Fruit fly (Drosophila melanogaster): ENCODE measurements around the gene sNPF.

Gene sNPF

dm6 chr2L:20093794-20094193 lies 66.1 kb downstream of the sNPF start, which contains the start of the genes Taf13 and nesd (continued):
- TF ChIP-seq HHEX (GFP tag; optimal IDR thresholded peaks at IDR 0.05): no peak
- TF ChIP-seq dimm (GFP tag; IDR thresholded peaks at IDR 0.05): no peak
- TF ChIP-seq CG17186 (GFP tag; optimal IDR thresholded peaks at IDR 0.05): peak; percentile 71
- no peak for TF ChIP-seq nau (GFP tag; optimal IDR thresholded peaks at IDR 0.05)
- TF ChIP-seq CG2202 (tag; optimal IDR thresholded peaks at IDR 0.05): no peak
- peak; percentile 82 for TF ChIP-seq CG13287 (GFP tag; IDR thresholded peaks at IDR 0.05; ENCODE audit: partially characterized antibody)
- TF ChIP-seq CG10979 (tag; optimal IDR thresholded peaks at IDR 0.05): peak; percentile 5
- no peak for TF ChIP-seq br (optimal IDR thresholded peaks at IDR 0.05)
- peak; percentile 1 for TF ChIP-seq Bdp1 (GFP tag; optimal IDR thresholded peaks at IDR 0.05)
- no peak for TF ChIP-seq gcm2 (GFP tag; optimal IDR thresholded peaks at IDR 0.05)
- TF ChIP-seq trh (GFP tag; optimal IDR thresholded peaks at IDR 0.05): no peak
- TF ChIP-seq CG7786 (GFP tag; optimal IDR thresholded peaks at IDR 0.05): no peak
- no peak for TF ChIP-seq Hr39 (optimal IDR thresholded peaks at IDR 0.05)
- no peak for TF ChIP-seq CG10462 (GFP tag; optimal IDR thresholded peaks at IDR 0.05)
- no peak for TF ChIP-seq CG14014 (GFP tag; IDR thresholded peaks at IDR 0.05)
- no peak for TF ChIP-seq CG7745 (tag; optimal IDR thresholded peaks at IDR 0.05)
- TF ChIP-seq CG5180 (GFP tag; optimal IDR thresholded peaks at IDR 0.05): no peak
- no peak for TF ChIP-seq HLHmδ (GFP tag; optimal IDR thresholded peaks at IDR 0.05)
- no peak for TF ChIP-seq Camta (GFP tag; optimal IDR thresholded peaks at IDR 0.05)
- peak; percentile 32 for TF ChIP-seq CG15269 (tag; optimal IDR thresholded peaks at IDR 0.05)
- TF ChIP-seq NC2β (GFP tag; optimal IDR thresholded peaks at IDR 0.05): no peak
- TF ChIP-seq ftz-f1 (GFP tag; optimal IDR thresholded peaks at IDR 0.05): no peak
- TF ChIP-seq sr (GFP tag; IDR thresholded peaks at IDR 0.05): no peak
- peak; percentile 30 for TF ChIP-seq tin (GFP tag; optimal IDR thresholded peaks at IDR 0.05)
- TF ChIP-seq CG2199 (GFP tag; IDR thresholded peaks at IDR 0.05): no peak
- peak; percentile 79 for TF ChIP-seq nmo (GFP tag; optimal IDR thresholded peaks at IDR 0.05)
- no peak for TF ChIP-seq odd (GFP tag; optimal IDR thresholded peaks at IDR 0.05)
- TF ChIP-seq grn (GFP tag; optimal IDR thresholded peaks at IDR 0.05): no peak
- TF ChIP-seq Ets65A (GFP tag): no peak
- no peak for TF ChIP-seq tup (GFP tag; optimal IDR thresholded peaks at IDR 0.05)
- TF ChIP-seq hkb (optimal IDR thresholded peaks at IDR 0.05): peak; percentile 82
- TF ChIP-seq hkb (GFP tag; IDR thresholded peaks at IDR 0.05): no peak
- TF ChIP-seq peb (GFP tag; IDR thresholded peaks at IDR 0.05): no peak
- no peak for TF ChIP-seq CG8478 (optimal IDR thresholded peaks at IDR 0.05)
- no peak for TF ChIP-seq eve (GFP tag; optimal IDR thresholded peaks at IDR 0.05)
- no peak for TF ChIP-seq CG11093 (GFP tag; IDR thresholded peaks at IDR 0.05)
- TF ChIP-seq ato (GFP tag; IDR thresholded peaks at IDR 0.05; ENCODE audit: partially characterized antibody): 0 out of 2 replicates have a peak, but pooled peaks have one; percentile 20
- TF ChIP-seq mam (GFP tag; optimal IDR thresholded peaks at IDR 0.05): peak; percentile 40
- no peak for TF ChIP-seq CG8089 (GFP tag; optimal IDR thresholded peaks at IDR 0.05)
- peak; percentile 65 for TF ChIP-seq CG15514 (GFP tag; optimal IDR thresholded peaks at IDR 0.05)
- no peak for TF ChIP-seq yki (optimal IDR thresholded peaks at IDR 0.05)
- peak; percentile 77 for TF ChIP-seq CG17361 (GFP tag; IDR thresholded peaks at IDR 0.05)
- peak; percentile 32 for TF ChIP-seq Oli (tag; optimal IDR thresholded peaks at IDR 0.05)
- TF ChIP-seq Dp (GFP tag; optimal IDR thresholded peaks at IDR 0.05): peak; percentile 85
- no peak for TF ChIP-seq repo (GFP tag; optimal IDR thresholded peaks at IDR 0.05)
- peak; percentile 55; the same call in 1 of the 3 replicates for TF ChIP-seq hb (GFP tag; IDR thresholded peaks at IDR 0.05; ENCODE audit: partially characterized antibody)
- peak; percentile 52; the same call in 1 of the 2 replicates for TF ChIP-seq tna (GFP tag; IDR thresholded peaks at IDR 0.05; ENCODE audit: partially characterized antibody)
- no peak for TF ChIP-seq Gsc (GFP tag; IDR thresholded peaks at IDR 0.05)
- TF ChIP-seq chinmo (GFP tag; IDR thresholded peaks at IDR 0.05; ENCODE audit: partially characterized antibody): 0 out of 4 replicates have a peak, but pooled peaks have one; percentile 35
- no peak for TF ChIP-seq CG5245 (GFP tag; optimal IDR thresholded peaks at IDR 0.05)
- no peak for TF ChIP-seq Hmx (GFP tag; optimal IDR thresholded peaks at IDR 0.05)
- TF ChIP-seq Asciz (GFP tag; optimal IDR thresholded peaks at IDR 0.05): no peak
- TF ChIP-seq Doc3 (GFP tag; IDR thresholded peaks at IDR 0.05; ENCODE audit: partially characterized antibody): peak; percentile 60
- no peak for TF ChIP-seq CTCF (GFP tag; optimal IDR thresholded peaks at IDR 0.05)

All from whole organism, embryonic.